Worm (Caenorhabditis elegans): ENCODE data around the gene clec-126.

DNA sequence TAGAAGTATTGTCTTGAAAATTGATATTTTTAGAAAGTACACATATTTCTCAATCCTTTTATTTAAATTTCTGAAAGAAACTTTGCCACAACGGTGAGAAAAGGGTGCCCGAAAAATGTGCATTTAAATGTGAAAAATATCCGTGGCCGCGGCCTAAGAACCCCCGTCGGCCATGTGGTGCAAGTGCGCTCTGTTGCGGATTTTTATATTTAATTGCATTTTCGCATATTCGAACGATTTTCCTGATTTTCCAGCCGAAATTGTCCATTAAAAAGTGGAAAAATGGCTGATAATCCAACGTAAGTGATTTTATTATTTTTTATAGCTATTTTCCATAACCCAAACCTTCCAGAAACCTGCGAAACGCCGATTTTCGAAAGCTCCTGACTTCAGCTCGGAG lies 37.1 kb upstream of the clec-126 start, which contains the start of gene smu-2:
- TF ChIP-seq nhr-10 (tag; optimal IDR thresholded peaks at IDR 0.05) (no peak), elt-3 (tag; optimal IDR thresholded peaks at IDR 0.05) (no peak), ceh-82 (tag; optimal IDR thresholded peaks at IDR 0.05) (no peak)
